Worm (Caenorhabditis elegans): ENCODE measurements around the gene Y66C5A.1.

Gene Y66C5A.1

ce11 chrX:14442321-14442720 lies 13.0 kb downstream of the Y66C5A.1 start, which contains the start of gene F23D12.3:
F23D12.3 (plus strand) TSS chrX:14442621.
- no peak for TF ChIP-seq sma-3 (GFP tag; optimal IDR thresholded peaks at IDR 0.05)
- TF ChIP-seq gmeb-1 (tag; optimal IDR thresholded peaks at IDR 0.05): no peak
- no peak for TF ChIP-seq alr-1 (tag; optimal IDR thresholded peaks at IDR 0.05)
- no peak for TF ChIP-seq unc-62 (GFP tag; optimal IDR thresholded peaks at IDR 0.05)
- TF ChIP-seq nhr-6 (tag; optimal IDR thresholded peaks at IDR 0.05): no peak
- TF ChIP-seq blmp-1 (tag; optimal IDR thresholded peaks at IDR 0.05; ENCODE audit: insufficient read depth): no peak
- TF ChIP-seq nhr-10 (tag; optimal IDR thresholded peaks at IDR 0.05): no peak
- TF ChIP-seq lin-11 (tag; optimal IDR thresholded peaks at IDR 0.05): no peak
- TF ChIP-seq lin-39 (tag; optimal IDR thresholded peaks at IDR 0.05): no peak
- TF ChIP-seq mab-5 (tag; optimal IDR thresholded peaks at IDR 0.05): no peak
- no peak for TF ChIP-seq fos-1 (tag; optimal IDR thresholded peaks at IDR 0.05)
- TF ChIP-seq nhr-23 (tag; optimal IDR thresholded peaks at IDR 0.05): no peak
- TF ChIP-seq ztf-1 (GFP tag; conservative IDR thresholded peaks at IDR 0.05): no peak
- TF ChIP-seq ztf-4 (tag; optimal IDR thresholded peaks at IDR 0.05): no peak
- TF ChIP-seq nhr-77 (tag; optimal IDR thresholded peaks at IDR 0.05): no peak
- TF ChIP-seq nhr-21 (tag; optimal IDR thresholded peaks at IDR 0.05): no peak
- no peak for TF ChIP-seq nhr-237 (tag; optimal IDR thresholded peaks at IDR 0.05)
- no peak for TF ChIP-seq F13H6.1 (tag; optimal IDR thresholded peaks at IDR 0.05)
- no peak for TF ChIP-seq egl-27 (tag; optimal IDR thresholded peaks at IDR 0.05)

ce11 chrX:14437806-14438205 lies 17.5 kb downstream of the Y66C5A.1 start:
- peak; percentile 42 for TF ChIP-seq sma-3 (GFP tag; optimal IDR thresholded peaks at IDR 0.05)
- TF ChIP-seq fos-1 (tag; optimal IDR thresholded peaks at IDR 0.05): peak; percentile 25
- peak; percentile 2 for TF ChIP-seq egl-27 (tag; optimal IDR thresholded peaks at IDR 0.05)

- TF ChIP-seq unc-62 (GFP tag; optimal IDR thresholded peaks at IDR 0.05): no peak
- TF ChIP-seq fos-1 (tag; optimal IDR thresholded peaks at IDR 0.05): no peak
- no peak for TF ChIP-seq peb-1 (tag; optimal IDR thresholded peaks at IDR 0.05)
- no peak for TF ChIP-seq unc-55 (GFP tag; optimal IDR thresholded peaks at IDR 0.05)
- no peak for TF ChIP-seq lin-13 (GFP tag; optimal IDR thresholded peaks at IDR 0.05)
- no peak for TF ChIP-seq sma-3 (GFP tag; optimal IDR thresholded peaks at IDR 0.05)
- no peak for TF ChIP-seq nhr-23 (tag; optimal IDR thresholded peaks at IDR 0.05)
- no peak for TF ChIP-seq mdl-1 (tag; optimal IDR thresholded peaks at IDR 0.05)
- no peak for TF ChIP-seq ztf-1 (GFP tag; conservative IDR thresholded peaks at IDR 0.05)
- TF ChIP-seq crh-2 (tag; optimal IDR thresholded peaks at IDR 0.05): no peak
- TF ChIP-seq nhr-11 (tag; optimal IDR thresholded peaks at IDR 0.05): no peak
- no peak for TF ChIP-seq alr-1 (tag; optimal IDR thresholded peaks at IDR 0.05)
- TF ChIP-seq nhr-237 (tag; optimal IDR thresholded peaks at IDR 0.05): no peak
- no peak for TF ChIP-seq Y55F3AM.14 (GFP tag; optimal IDR thresholded peaks at IDR 0.05)
- TF ChIP-seq elt-3 (tag; optimal IDR thresholded peaks at IDR 0.05): no peak
- no peak for TF ChIP-seq ztf-4 (tag; optimal IDR thresholded peaks at IDR 0.05)
Measured at ce11 chrX:14435648-14436155, 19.6 kb downstream of the Y66C5A.1 start.

ce11 chrX:14430436-14430835 lies 24.9 kb downstream of the Y66C5A.1 start:
- TF ChIP-seq sma-3 (GFP tag; optimal IDR thresholded peaks at IDR 0.05): no peak
- no peak for TF ChIP-seq C34F6.9 (tag; optimal IDR thresholded peaks at IDR 0.05)
- TF ChIP-seq alr-1 (tag; optimal IDR thresholded peaks at IDR 0.05): no peak
- TF ChIP-seq aly-2 (tag; optimal IDR thresholded peaks at IDR 0.05): no peak
- TF ChIP-seq nhr-23 (tag; optimal IDR thresholded peaks at IDR 0.05): no peak
- no peak for TF ChIP-seq lin-13 (GFP tag; optimal IDR thresholded peaks at IDR 0.05)
- no peak for TF ChIP-seq nhr-129 (tag; optimal IDR thresholded peaks at IDR 0.05)
- no peak for TF ChIP-seq egl-27 (tag; optimal IDR thresholded peaks at IDR 0.05)
- no peak for TF ChIP-seq nhr-25 (tag; optimal IDR thresholded peaks at IDR 0.05)
- TF ChIP-seq nhr-21 (tag; optimal IDR thresholded peaks at IDR 0.05): no peak
- TF ChIP-seq snpc-4 (tag; optimal IDR thresholded peaks at IDR 0.05): no peak
- no peak for TF ChIP-seq nhr-77 (tag; optimal IDR thresholded peaks at IDR 0.05)
- TF ChIP-seq nhr-10 (tag; optimal IDR thresholded peaks at IDR 0.05): no peak
- TF ChIP-seq ceh-16 (tag; optimal IDR thresholded peaks at IDR 0.05): no peak
- no peak for TF ChIP-seq skn-1 (tag; optimal IDR thresholded peaks at IDR 0.05)
- TF ChIP-seq sma-9 (GFP tag; optimal IDR thresholded peaks at IDR 0.05): no peak
- no peak for TF ChIP-seq sma-9 (tag; optimal IDR thresholded peaks at IDR 0.05)
- TF ChIP-seq unc-55 (GFP tag; optimal IDR thresholded peaks at IDR 0.05): no peak
